Fruit fly (Drosophila melanogaster) whole organism, embryonic: ENCODE measurements around the gene CG17744.

Experiments
- Blimp-1 ChIP-seq: fragments of 200-800 bp; sonication (Bioruptor generic); optimal IDR thresholded peaks from 3 replicates; lab custom pipeline; 2018; ENCODE audit warnings: missing biosample characterization, missing genetic modification characterization, mild to moderate bottlenecking, moderate library complexity, missing genetic modification reagents
- CG11504 ChIP-seq: fragments of 200-800 bp; sonication (Bioruptor generic); optimal IDR thresholded peaks from 3 replicates; lab custom pipeline; 2019; ENCODE audit warnings: missing biosample characterization, mild to moderate bottlenecking, missing genetic modification characterization, moderate library complexity
- CG11560 ChIP-seq: fragments of 200-800 bp; sonication (Bioruptor generic); IDR thresholded peaks from 3 replicates; pipeline ENCODE4 v1.3.6; 2022; ENCODE audit warnings: missing biosample characterization, missing genetic modification characterization
- CG14710 ChIP-seq: fragments of 200-800 bp; sonication (Bioruptor generic); optimal IDR thresholded peaks from 3 replicates; lab custom pipeline; 2019; ENCODE audit warnings: missing biosample characterization, mild to moderate bottlenecking, missing genetic modification characterization, moderate library complexity
- CG17359 ChIP-seq: fragments of 200-800 bp; sonication (Bioruptor generic); optimal IDR thresholded peaks from 3 replicates; lab custom pipeline; 2018; ENCODE audit warnings: missing biosample characterization, mild to moderate bottlenecking, missing genetic modification characterization, moderate library complexity
- CG17568 ChIP-seq: fragments of 200-800 bp; sonication (Bioruptor generic); optimal IDR thresholded peaks from 2 replicates; lab custom pipeline; 2018; ENCODE audit warnings: missing biosample characterization, mild to moderate bottlenecking, missing genetic modification characterization, moderate library complexity
- CG18011 ChIP-seq: fragments of 200-800 bp; sonication (Bioruptor generic); optimal IDR thresholded peaks from 2 replicates; lab custom pipeline; 2017; ENCODE audit warnings: missing biosample characterization, missing genetic modification characterization, mild to moderate bottlenecking, moderate library complexity, missing genotype
- CG18262 ChIP-seq: fragments of 200-800 bp; optimal IDR thresholded peaks from 3 replicates; lab custom pipeline; 2019; ENCODE audit warnings: missing biosample characterization, mild to moderate bottlenecking, missing genetic modification characterization, moderate library complexity
- CG18599 ChIP-seq: fragments of 200-800 bp; sonication (Bioruptor generic); optimal IDR thresholded peaks from 3 replicates; lab custom pipeline; 2017; ENCODE audit warnings: missing biosample characterization, missing genetic modification characterization, mild to moderate bottlenecking, moderate library complexity, missing genetic modification reagents
- CG2678 ChIP-seq: fragments of 200-800 bp; sonication (Bioruptor generic); optimal IDR thresholded peaks from 3 replicates; lab custom pipeline; 2019; ENCODE audit warnings: missing biosample characterization, mild to moderate bottlenecking, missing genetic modification characterization, moderate library complexity
- CG2712 ChIP-seq: fragments of 200-800 bp; optimal IDR thresholded peaks from 3 replicates; lab custom pipeline; 2019; ENCODE audit warnings: missing biosample characterization, mild to moderate bottlenecking, missing genetic modification characterization, moderate library complexity
- CG3065 ChIP-seq: fragments of 200-800 bp; sonication (Bioruptor generic); optimal IDR thresholded peaks from 2 replicates; lab custom pipeline; 2016; ENCODE audit warnings: missing biosample characterization, missing genetic modification characterization
- CG31388 ChIP-seq: fragments of 200-800 bp; sonication (Bioruptor generic); optimal IDR thresholded peaks from 2 replicates; lab custom pipeline; 2016; ENCODE audit warnings: missing biosample characterization, missing genetic modification characterization
- CG31441 ChIP-seq: fragments of 200-800 bp; sonication (Bioruptor generic); IDR thresholded peaks from 2 replicates; pipeline ENCODE4 v1.3.6; 2022; ENCODE audit warnings: missing biosample characterization, missing genetic modification characterization
- CG4282 ChIP-seq: fragments of 200-800 bp; sonication (Bioruptor generic); optimal IDR thresholded peaks from 2 replicates; lab custom pipeline; 2016; ENCODE audit warnings: missing biosample characterization, missing genetic modification characterization
- CG4424 ChIP-seq: fragments of 200-800 bp; sonication (Bioruptor generic); optimal IDR thresholded peaks from 3 replicates; lab custom pipeline; 2016; ENCODE audit warnings: missing biosample characterization, missing genetic modification characterization
- CG8924 ChIP-seq: fragments of 200-800 bp; optimal IDR thresholded peaks from 3 replicates; lab custom pipeline; 2019; ENCODE audit warnings: missing biosample characterization, mild to moderate bottlenecking, missing genetic modification characterization, moderate library complexity
- CG9437 ChIP-seq: fragments of 200-800 bp; sonication (Bioruptor generic); optimal IDR thresholded peaks from 2 replicates; lab custom pipeline; 2018; ENCODE audit warnings: missing biosample characterization, mild to moderate bottlenecking, missing genetic modification characterization
- CG9817 ChIP-seq: fragments of 200-800 bp; sonication (Bioruptor generic); optimal IDR thresholded peaks from 2 replicates; lab custom pipeline; 2018; ENCODE audit warnings: missing biosample characterization, mild to moderate bottlenecking, missing genetic modification characterization, moderate library complexity
- CoRest ChIP-seq: fragments of 200-800 bp; sonication (Bioruptor generic); optimal IDR thresholded peaks from 3 replicates; lab custom pipeline; 2018; ENCODE audit warnings: missing biosample characterization, mild to moderate bottlenecking, missing genetic modification characterization, moderate library complexity
- D ChIP-seq, 2 experiments: fragments of 200-800 bp in 1 of 2; fragments of >200 bp in 1 of 2; sonication (Bioruptor generic) in 1 of 2; optimal IDR thresholded peaks; 2 replicates in 1 of 2; 3 replicates in 1 of 2; lab custom pipeline; 2017; ENCODE audit warnings: mild to moderate bottlenecking in 1 of 2, missing biosample characterization in 1 of 2, missing genetic modification characterization in 1 of 2, missing genetic modification reagents in 1 of 2
- D19A ChIP-seq: fragments of 200-800 bp; optimal IDR thresholded peaks from 3 replicates; lab custom pipeline; 2019; ENCODE audit warnings: missing biosample characterization, mild to moderate bottlenecking, missing genetic modification characterization, moderate library complexity
- D19B ChIP-seq: fragments of 200-800 bp; sonication (Bioruptor generic); optimal IDR thresholded peaks from 2 replicates; lab custom pipeline; 2017; ENCODE audit warnings: missing biosample characterization, mild to moderate bottlenecking, missing genetic modification characterization
- Dek ChIP-seq: fragments of 200-800 bp; sonication (Bioruptor generic); optimal IDR thresholded peaks from 3 replicates; lab custom pipeline; 2019; ENCODE audit warnings: missing biosample characterization, mild to moderate bottlenecking, missing genetic modification characterization, moderate library complexity
- Hey ChIP-seq: fragments of 200-800 bp; sonication (Bioruptor generic); optimal IDR thresholded peaks from 3 replicates; lab custom pipeline; 2018; ENCODE audit warnings: missing biosample characterization, mild to moderate bottlenecking, missing genetic modification characterization
- Meics ChIP-seq: fragments of 200-800 bp; sonication (Bioruptor generic); optimal IDR thresholded peaks from 2 replicates; lab custom pipeline; 2017; ENCODE audit warnings: missing biosample characterization, mild to moderate bottlenecking, missing genetic modification characterization
- Nf-YC ChIP-seq: fragments of 200-800 bp; optimal IDR thresholded peaks from 3 replicates; lab custom pipeline; 2019; ENCODE audit warnings: missing biosample characterization, mild to moderate bottlenecking, missing genetic modification characterization, moderate library complexity
- Oli ChIP-seq: fragments of 200-800 bp; sonication (Bioruptor generic); optimal IDR thresholded peaks from 2 replicates; lab custom pipeline; 2018; ENCODE audit warnings: missing biosample characterization, mild to moderate bottlenecking, missing genetic modification characterization, moderate library complexity
- Optix ChIP-seq: fragments of 200-800 bp; sonication (Bioruptor generic); IDR thresholded peaks from 3 replicates; pipeline ENCODE4 v1.3.6; 2022; ENCODE audit warnings: missing biosample characterization, missing genetic modification characterization
- Poxn ChIP-seq: fragments of 200-800 bp; sonication (Bioruptor generic); IDR thresholded peaks from 2 replicates; pipeline ENCODE4 v1.3.6; 2022; ENCODE audit warnings: missing biosample characterization, missing genetic modification characterization
- Side ChIP-seq: fragments of 200-800 bp; sonication (Bioruptor generic); optimal IDR thresholded peaks from 2 replicates; lab custom pipeline; 2016; ENCODE audit warnings: missing biosample characterization, missing genetic modification characterization
- Sox100B ChIP-seq: fragments of 200-800 bp; sonication (Bioruptor generic); optimal IDR thresholded peaks from 3 replicates; lab custom pipeline; 2018; ENCODE audit warnings: missing biosample characterization, mild to moderate bottlenecking, missing genetic modification characterization
- Sox102F ChIP-seq: fragments of 200-800 bp; sonication (Bioruptor generic); optimal IDR thresholded peaks from 2 replicates; lab custom pipeline; 2018; ENCODE audit warnings: missing biosample characterization, mild to moderate bottlenecking, missing genetic modification characterization, moderate library complexity
- bigmax ChIP-seq: fragments of 200-800 bp; sonication (Bioruptor generic); optimal IDR thresholded peaks from 2 replicates; lab custom pipeline; 2018; ENCODE audit warnings: missing biosample characterization, mild to moderate bottlenecking, missing genetic modification characterization
- bsh ChIP-seq, 2 experiments: fragments of 200-800 bp; sonication (Bioruptor generic); optimal IDR thresholded peaks; 2 replicates each; lab custom pipeline; 2017 to 2018; ENCODE audit warnings: mild to moderate bottlenecking in 2 of 2, missing biosample characterization in 2 of 2, missing genetic modification characterization in 2 of 2, moderate library complexity in 1 of 2
- crp ChIP-seq, 2 experiments: fragments of 200-800 bp; sonication (Bioruptor generic); optimal IDR thresholded peaks; 2 replicates in 1 of 2; 3 replicates in 1 of 2; lab custom pipeline; 2017; ENCODE audit warnings: missing biosample characterization in 2 of 2, missing genetic modification characterization in 2 of 2, mild to moderate bottlenecking in 1 of 2, moderate library complexity in 1 of 2
- da ChIP-seq: fragments of 200-800 bp; sonication (Bioruptor generic); optimal IDR thresholded peaks from 2 replicates; lab custom pipeline; 2016; ENCODE audit warnings: missing biosample characterization, missing genetic modification characterization
- dm ChIP-seq: fragments of 200-800 bp; sonication (Bioruptor generic); optimal IDR thresholded peaks from 3 replicates; lab custom pipeline; 2016; ENCODE audit warnings: missing biosample characterization, missing genetic modification characterization
- eyg ChIP-seq: fragments of 200-800 bp; sonication (Bioruptor generic); optimal IDR thresholded peaks from 3 replicates; lab custom pipeline; 2016; ENCODE audit warnings: missing biosample characterization, missing genetic modification characterization
- grau ChIP-seq: fragments of 200-800 bp; optimal IDR thresholded peaks from 3 replicates; lab custom pipeline; 2019; ENCODE audit warnings: missing biosample characterization, mild to moderate bottlenecking, missing genetic modification characterization, moderate library complexity
- hbn ChIP-seq: fragments of 200-800 bp; sonication (Bioruptor generic); IDR thresholded peaks from 2 replicates; pipeline ENCODE4 v1.3.6; 2022; ENCODE audit warnings: missing biosample characterization, missing genetic modification characterization; ENCODE audit not compliant: partially characterized antibody
- insv ChIP-seq, 2 experiments: fragments of 200-800 bp; sonication (Bioruptor generic); optimal IDR thresholded peaks; 3 replicates each; lab custom pipeline; 2016 to 2018; ENCODE audit warnings: missing biosample characterization in 2 of 2, missing genetic modification characterization in 2 of 2
- lab ChIP-seq: fragments of 200-800 bp; sonication (Bioruptor generic); optimal IDR thresholded peaks from 3 replicates; lab custom pipeline; 2017; ENCODE audit warnings: missing biosample characterization, missing genetic modification characterization, mild to moderate bottlenecking, moderate library complexity, missing genetic modification reagents
- mld ChIP-seq: fragments of 200-800 bp; sonication (Bioruptor generic); IDR thresholded peaks from 3 replicates; pipeline ENCODE4 v1.3.6; 2022; ENCODE audit warnings: missing biosample characterization, missing genetic modification characterization; ENCODE audit not compliant: partially characterized antibody
- nmo ChIP-seq: fragments of 200-800 bp; sonication (Bioruptor generic); optimal IDR thresholded peaks from 2 replicates; lab custom pipeline; 2018; ENCODE audit warnings: missing biosample characterization, mild to moderate bottlenecking, missing genetic modification characterization, moderate library complexity
- phol ChIP-seq: fragments of 200-800 bp; sonication (Bioruptor generic); optimal IDR thresholded peaks from 3 replicates; lab custom pipeline; 2018; ENCODE audit warnings: missing biosample characterization, mild to moderate bottlenecking, missing genetic modification characterization, moderate library complexity
- sob ChIP-seq: fragments of 200-800 bp; sonication (Bioruptor generic); IDR thresholded peaks from 2 replicates; pipeline ENCODE4 v1.3.6; 2022; ENCODE audit warnings: missing biosample characterization, missing genetic modification characterization
- sqz ChIP-seq: fragments of 200-800 bp; sonication (Bioruptor generic); optimal IDR thresholded peaks from 3 replicates; lab custom pipeline; 2018; ENCODE audit warnings: missing biosample characterization, mild to moderate bottlenecking, missing genetic modification characterization
- yki ChIP-seq: fragments of >200 bp; optimal IDR thresholded peaks from 3 replicates; lab custom pipeline; 2018

Gene CG17744

DNA sequence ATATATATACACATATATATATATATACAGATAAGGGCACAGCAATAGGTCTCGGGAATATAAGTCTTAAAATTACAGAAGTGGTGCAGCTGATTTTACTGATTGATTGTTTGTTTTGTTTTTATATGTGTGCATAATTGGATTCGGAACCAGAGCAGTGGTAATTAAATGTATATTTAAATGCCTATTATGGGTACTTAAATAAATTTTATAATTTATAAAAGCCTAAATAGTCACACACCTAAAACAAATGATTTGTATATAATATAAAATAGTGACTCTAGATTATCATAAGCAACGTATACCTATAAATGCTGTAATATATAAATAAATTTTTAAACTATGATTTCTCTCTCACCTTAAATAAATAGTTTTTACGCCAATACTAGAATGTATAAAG lies 17.2 kb downstream of the CG17744 start (continued):
- TF ChIP-seq sqz (GFP tag; lab: Kevin White, UChicago) (no peak), CoRest (tag; lab: Kevin White, UChicago) (peak; percentile 21), CG18599 (no peak), CG9437 (GFP tag; lab: Kevin White, UChicago) (peak; percentile 5), CG2678 (peak; percentile 52), lab (GFP tag; lab: Kevin White, UChicago) (peak; percentile 17), Side (GFP tag; lab: Kevin White, UChicago) (no peak), phol (tag; lab: Kevin White, UChicago) (peak; percentile 51), CG31441 (GFP tag; lab: Robert Waterston, UW) (peak; percentile 59; the same call in 1 of the 2 replicates), grau (tag; lab: Kevin White, UChicago) (peak; percentile 27), D19B (GFP tag; lab: Kevin White, UChicago) (no peak), CG18262 (peak; percentile 68), eyg (GFP tag; lab: Kevin White, UChicago) (no peak), CG17359 (tag; lab: Kevin White, UChicago) (peak; percentile 29), Meics (GFP tag; lab: Kevin White, UChicago) (peak; percentile 5), Sox100B (GFP tag; lab: Kevin White, UChicago) (peak; percentile 62), Optix (GFP tag; lab: Robert Waterston, UW) (no peak), dm (GFP tag; lab: Kevin White, UChicago) (no peak), D19A (tag; lab: Kevin White, UChicago) (peak; percentile 43), Sox102F (GFP tag; lab: Kevin White, UChicago) (peak; percentile 30), CG11560 (tag; lab: Robert Waterston, UW) (no peak), sob (GFP tag; lab: Robert Waterston, UW) (no peak), CG4424 (GFP tag; lab: Kevin White, UChicago) (peak; percentile 6), hbn (no peak), Oli (tag; lab: Kevin White, UChicago) (peak; percentile 32), CG17568 (no peak), Dek (tag; lab: Kevin White, UChicago) (no peak), CG11504 (peak; percentile 58), bsh (GFP tag; optimal IDR thresholded peaks at IDR 0.05; lab: Kevin White, UChicago) (peak in 1 of 2 experiments; percentile 4), bigmax (GFP tag; lab: Kevin White, UChicago) (no peak), CG4282 (GFP tag; lab: Kevin White, UChicago) (no peak), yki (lab: Kevin White, UChicago) (no peak), da (no peak), insv (GFP tag; optimal IDR thresholded peaks at IDR 0.05; lab: Kevin White, UChicago) (no peak), CG9817 (tag; lab: Kevin White, UChicago) (no peak), nmo (peak; percentile 4), mld (GFP tag; lab: Robert Waterston, UW) (no peak), Nf-YC (tag; lab: Kevin White, UChicago) (no peak), Hey (no peak), CG2712 (tag; lab: Kevin White, UChicago) (peak; percentile 22), CG14710 (tag; lab: Kevin White, UChicago) (peak; percentile 19), CG8924 (peak; percentile 22), Poxn (GFP tag; lab: Robert Waterston, UW) (no peak), CG3065 (GFP tag; lab: Kevin White, UChicago) (no peak), crp (GFP tag; optimal IDR thresholded peaks at IDR 0.05; lab: Kevin White, UChicago) (no peak), Blimp-1 (GFP tag; lab: Kevin White, UChicago) (peak; percentile 36), CG31388 (GFP tag; lab: Kevin White, UChicago) (no peak), CG18011 (no peak), D (optimal IDR thresholded peaks at IDR 0.05; lab: Kevin White, UChicago) (no peak), D (GFP tag; optimal IDR thresholded peaks at IDR 0.05; lab: Kevin White, UChicago) (peak; percentile 17)
